Fruit fly (Drosophila melanogaster) whole organism, wandering third instar larva: Measurements from ENCODE around the gene ppk28.

Source experiments
- Dfd ChIP-seq: fragments of >200 bp; optimal IDR thresholded peaks from 2 replicates; lab custom pipeline; 2017; ENCODE audit warnings: missing biosample characterization, missing genetic modification characterization
- Hnf4 ChIP-seq: fragments of 200-800 bp; sonication (Bioruptor generic); optimal IDR thresholded peaks from 2 replicates; lab custom pipeline; 2016; ENCODE audit warnings: missing biosample characterization, mild to moderate bottlenecking, missing genetic modification characterization
- Myc ChIP-seq: fragments of >200 bp; optimal IDR thresholded peaks from 2 replicates; lab custom pipeline; 2017
- N ChIP-seq: fragments of >200 bp; optimal IDR thresholded peaks from 2 replicates; lab custom pipeline; 2018; ENCODE audit warnings: missing biosample characterization, missing external identifiers, missing genetic modification characterization
- Sp1 ChIP-seq: fragments of 200-800 bp; sonication (Bioruptor generic); optimal IDR thresholded peaks from 3 replicates; lab custom pipeline; 2019; ENCODE audit warnings: missing biosample characterization, mild to moderate bottlenecking, missing genetic modification characterization, moderate library complexity
- br ChIP-seq: fragments of 200-800 bp; sonication (Bioruptor generic); optimal IDR thresholded peaks from 2 replicates; lab custom pipeline; 2016; ENCODE audit warnings: missing biosample characterization, missing genetic modification characterization
- psq ChIP-seq: fragments of 200-800 bp; sonication (Bioruptor generic); optimal IDR thresholded peaks from 3 replicates; lab custom pipeline; 2017; ENCODE audit warnings: missing biosample characterization, mild to moderate bottlenecking, missing genetic modification characterization, moderate library complexity
- rgr ChIP-seq: fragments of 200-800 bp; sonication (Bioruptor generic); optimal IDR thresholded peaks from 3 replicates; lab custom pipeline; 2016; ENCODE audit warnings: missing biosample characterization, mild to moderate bottlenecking, missing genetic modification characterization
- sv ChIP-seq: fragments of 200-800 bp; sonication (Bioruptor generic); optimal IDR thresholded peaks from 3 replicates; lab custom pipeline; 2016; ENCODE audit warnings: missing biosample characterization, missing genetic modification characterization

DNA sequence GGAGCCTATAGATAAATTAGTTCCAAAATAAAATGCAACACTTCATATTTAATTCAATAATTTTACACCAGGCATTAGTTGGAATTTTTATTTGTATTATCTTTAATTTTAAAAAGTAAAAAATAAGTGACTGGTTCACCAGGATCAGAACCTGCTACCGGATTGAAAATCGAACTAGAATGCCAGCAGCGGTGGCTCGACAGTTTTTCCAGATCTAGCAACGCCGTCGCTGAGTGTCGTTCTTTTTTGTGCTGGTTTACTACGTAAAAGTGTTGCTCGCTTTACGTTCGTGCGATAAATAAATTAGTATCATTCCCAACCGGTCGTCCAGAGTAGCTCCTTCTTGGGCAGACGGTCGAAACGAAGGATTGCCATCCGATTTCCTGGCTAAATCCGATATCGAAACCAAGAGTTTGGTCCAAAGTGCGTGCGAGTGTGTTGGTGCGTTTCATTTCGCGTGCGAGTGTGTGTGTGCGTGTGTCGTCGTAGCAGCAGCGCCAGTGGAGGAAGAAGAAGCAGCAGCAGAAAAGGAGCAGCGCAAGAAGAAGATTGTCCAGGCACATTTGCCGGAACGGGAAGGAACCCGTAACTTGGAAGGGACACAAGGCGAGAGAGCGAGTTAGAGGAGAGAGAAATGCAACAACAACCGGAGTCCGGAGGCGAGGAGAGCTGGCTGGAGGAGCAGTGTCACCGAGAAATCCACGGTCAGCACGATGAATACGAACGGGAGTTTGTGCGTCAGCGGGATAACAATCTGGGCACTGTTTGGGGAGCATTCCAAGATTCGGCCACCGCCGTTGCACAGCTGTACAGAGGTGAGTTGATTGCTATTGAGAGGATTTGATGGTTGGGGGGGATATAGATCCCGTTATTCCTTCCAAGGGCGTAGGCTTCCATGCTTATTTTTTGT is 13.7 kb upstream of the ppk28 start, which contains the start of gene CG4768:
- TF ChIP-seq rgr (no peak), sv (no peak), Sp1 (GFP tag; lab: Kevin White, UChicago) (peak; percentile 13), Myc (lab: Kevin White, UChicago) (no peak), Hnf4 (GFP tag; lab: Kevin White, UChicago) (no peak), br (GFP tag; lab: Kevin White, UChicago) (no peak), Dfd (GFP tag; lab: Kevin White, UChicago) (no peak), psq (GFP tag; lab: Kevin White, UChicago) (no peak), N (GFP tag; lab: Kevin White, UChicago) (no peak)
